Fruit fly (Drosophila melanogaster) whole organism, embryonic: ENCODE measurements around the gene Ance-2.

Source experiments
- Atf-2 ChIP-seq: fragments of 200-800 bp; sonication (Bioruptor generic); optimal IDR thresholded peaks from 2 replicates; lab custom pipeline; 2016; ENCODE audit warnings: missing biosample characterization, missing genetic modification characterization
- B-H2 ChIP-seq: fragments of 200-800 bp; sonication (Bioruptor generic); optimal IDR thresholded peaks from 2 replicates; lab custom pipeline; 2018; ENCODE audit warnings: missing biosample characterization, mild to moderate bottlenecking, missing genetic modification characterization
- Bgb ChIP-seq: fragments of 200-800 bp; sonication (Bioruptor generic); IDR thresholded peaks from 2 replicates; pipeline ENCODE4 v1.3.6; 2022; ENCODE audit warnings: missing biosample characterization, missing genetic modification characterization; ENCODE audit not compliant: partially characterized antibody
- CG11093 ChIP-seq: fragments of 200-800 bp; sonication (Bioruptor generic); IDR thresholded peaks from 3 replicates; pipeline ENCODE4 v1.3.6; 2022; ENCODE audit warnings: missing biosample characterization, missing genetic modification characterization
- CG11504 ChIP-seq: fragments of 200-800 bp; sonication (Bioruptor generic); optimal IDR thresholded peaks from 3 replicates; lab custom pipeline; 2019; ENCODE audit warnings: missing biosample characterization, mild to moderate bottlenecking, missing genetic modification characterization, moderate library complexity
- CG12155 ChIP-seq: fragments of 200-800 bp; sonication (Bioruptor generic); optimal IDR thresholded peaks from 3 replicates; lab custom pipeline; 2016; ENCODE audit warnings: missing biosample characterization, missing genetic modification characterization
- CG12769 ChIP-seq: fragments of 200-800 bp; sonication (Bioruptor generic); optimal IDR thresholded peaks from 2 replicates; lab custom pipeline; 2019; ENCODE audit warnings: missing biosample characterization, mild to moderate bottlenecking, missing genetic modification characterization, moderate library complexity
- CG12942 ChIP-seq: fragments of 200-800 bp; sonication (Bioruptor generic); optimal IDR thresholded peaks from 3 replicates; lab custom pipeline; 2016; ENCODE audit warnings: missing biosample characterization, missing genetic modification characterization
- CG13894 ChIP-seq: fragments of 200-800 bp; sonication (Bioruptor generic); optimal IDR thresholded peaks from 3 replicates; lab custom pipeline; 2018; ENCODE audit warnings: missing biosample characterization, mild to moderate bottlenecking, missing genetic modification characterization, moderate library complexity
- CG14441 ChIP-seq: fragments of 200-800 bp; sonication (Bioruptor generic); IDR thresholded peaks from 2 replicates; pipeline ENCODE4 v1.3.6; 2022; ENCODE audit warnings: missing biosample characterization, missing genetic modification characterization
- CG17186 ChIP-seq: fragments of 200-800 bp; sonication (Bioruptor generic); optimal IDR thresholded peaks from 3 replicates; lab custom pipeline; 2017; ENCODE audit warnings: missing biosample characterization, missing genetic modification reagents, missing genetic modification characterization
- CG33213 ChIP-seq: fragments of 200-800 bp; sonication (Bioruptor generic); optimal IDR thresholded peaks from 3 replicates; lab custom pipeline; 2016; ENCODE audit warnings: missing biosample characterization, missing genetic modification characterization
- CG4282 ChIP-seq: fragments of 200-800 bp; sonication (Bioruptor generic); optimal IDR thresholded peaks from 2 replicates; lab custom pipeline; 2016; ENCODE audit warnings: missing biosample characterization, missing genetic modification characterization
- CG4424 ChIP-seq: fragments of 200-800 bp; sonication (Bioruptor generic); optimal IDR thresholded peaks from 3 replicates; lab custom pipeline; 2016; ENCODE audit warnings: missing biosample characterization, missing genetic modification characterization
- CG6175 ChIP-seq: fragments of 200-800 bp; sonication (Bioruptor generic); IDR thresholded peaks from 3 replicates; pipeline ENCODE4 v1.3.6; 2022; ENCODE audit warnings: missing biosample characterization, missing genetic modification characterization
- CG8089 ChIP-seq: fragments of 200-800 bp; sonication (Bioruptor generic); optimal IDR thresholded peaks from 3 replicates; lab custom pipeline; 2016; ENCODE audit warnings: missing biosample characterization, missing genetic modification characterization
- CG8359 ChIP-seq: fragments of 200-800 bp; sonication (Bioruptor generic); optimal IDR thresholded peaks from 2 replicates; lab custom pipeline; 2017; ENCODE audit warnings: missing biosample characterization, mild to moderate bottlenecking, missing genetic modification characterization, borderline replicate concordance
- CG9215 ChIP-seq: fragments of 200-800 bp; sonication (Bioruptor generic); IDR thresholded peaks from 2 replicates; pipeline ENCODE4 v1.3.6; 2022; ENCODE audit warnings: missing biosample characterization, missing genetic modification characterization
- CHES-1-like ChIP-seq: fragments of 200-800 bp; sonication (Bioruptor generic); optimal IDR thresholded peaks from 2 replicates; lab custom pipeline; 2016; ENCODE audit warnings: missing biosample characterization, missing genetic modification characterization
- Chrac-16 ChIP-seq: fragments of 200-800 bp; sonication (Bioruptor generic); optimal IDR thresholded peaks from 3 replicates; lab custom pipeline; 2016; ENCODE audit warnings: missing biosample characterization, missing genetic modification characterization
- Doc3 ChIP-seq: fragments of 200-800 bp; sonication (Bioruptor generic); IDR thresholded peaks from 3 replicates; pipeline ENCODE4 v1.3.6; 2022; ENCODE audit warnings: missing biosample characterization, missing genetic modification characterization; ENCODE audit not compliant: partially characterized antibody
- ERR ChIP-seq: fragments of 200-800 bp; sonication (Bioruptor generic); optimal IDR thresholded peaks from 2 replicates; lab custom pipeline; 2016; ENCODE audit warnings: missing biosample characterization, missing genetic modification characterization
- Elba2 ChIP-seq: fragments of 200-800 bp; sonication (Bioruptor generic); optimal IDR thresholded peaks from 3 replicates; lab custom pipeline; 2016; ENCODE audit warnings: missing biosample characterization, missing genetic modification characterization
- Ets65A ChIP-seq: fragments of 200-800 bp; sonication (Bioruptor generic); peaks from one replicate; lab custom pipeline; 2016; ENCODE audit warnings: missing biosample characterization, missing genetic modification characterization
- Fer2 ChIP-seq: fragments of 200-800 bp; sonication (Bioruptor generic); optimal IDR thresholded peaks from 2 replicates; lab custom pipeline; 2018; ENCODE audit warnings: missing biosample characterization, mild to moderate bottlenecking, missing genetic modification characterization, moderate library complexity
- GATAe ChIP-seq: fragments of 200-800 bp; sonication (Bioruptor generic); conservative IDR thresholded peaks from 2 replicates; pipeline ENCODE4 v1.3.6; 2022; ENCODE audit warnings: missing biosample characterization, missing genetic modification characterization
- Hmr ChIP-seq: fragments of 200-800 bp; sonication (Bioruptor generic); optimal IDR thresholded peaks from 3 replicates; lab custom pipeline; 2017; ENCODE audit warnings: mild to moderate bottlenecking, missing biosample characterization, missing genetic modification reagents, missing genetic modification characterization
- Hsf ChIP-seq: fragments of 200-800 bp; sonication (Bioruptor generic); optimal IDR thresholded peaks from 3 replicates; lab custom pipeline; 2016; ENCODE audit warnings: missing biosample characterization, missing genetic modification characterization
- Meics ChIP-seq: fragments of 200-800 bp; sonication (Bioruptor generic); optimal IDR thresholded peaks from 2 replicates; lab custom pipeline; 2017; ENCODE audit warnings: missing biosample characterization, mild to moderate bottlenecking, missing genetic modification characterization
- Mes4 ChIP-seq: fragments of 200-800 bp; sonication (Bioruptor generic); optimal IDR thresholded peaks from 2 replicates; lab custom pipeline; 2016; ENCODE audit warnings: missing biosample characterization, missing genetic modification characterization
- Neu2 ChIP-seq: fragments of 200-800 bp; sonication (Bioruptor generic); optimal IDR thresholded peaks from 3 replicates; lab custom pipeline; 2016; ENCODE audit warnings: missing biosample characterization, missing genetic modification characterization, borderline replicate concordance
- Side ChIP-seq: fragments of 200-800 bp; sonication (Bioruptor generic); optimal IDR thresholded peaks from 2 replicates; lab custom pipeline; 2016; ENCODE audit warnings: missing biosample characterization, missing genetic modification characterization
- Sox100B ChIP-seq: fragments of 200-800 bp; sonication (Bioruptor generic); optimal IDR thresholded peaks from 3 replicates; lab custom pipeline; 2018; ENCODE audit warnings: missing biosample characterization, mild to moderate bottlenecking, missing genetic modification characterization
- Sry-β ChIP-seq: fragments of 200-800 bp; sonication (Bioruptor generic); optimal IDR thresholded peaks from 2 replicates; lab custom pipeline; 2018; ENCODE audit warnings: missing biosample characterization, mild to moderate bottlenecking, missing genetic modification characterization, moderate library complexity
- Sry-δ ChIP-seq: fragments of 200-800 bp; sonication (Bioruptor generic); optimal IDR thresholded peaks from 2 replicates; lab custom pipeline; 2016; ENCODE audit warnings: missing biosample characterization, missing genetic modification characterization
- YL-1 ChIP-seq: fragments of 200-800 bp; sonication (Bioruptor generic); optimal IDR thresholded peaks from 3 replicates; lab custom pipeline; 2017; ENCODE audit warnings: missing biosample characterization, mild to moderate bottlenecking, missing genetic modification characterization
- danr ChIP-seq: fragments of 200-800 bp; sonication (Bioruptor generic); IDR thresholded peaks from 2 replicates; pipeline ENCODE4 v1.3.6; 2022; ENCODE audit warnings: missing biosample characterization, missing genetic modification characterization
- ewg ChIP-seq: fragments of 200-800 bp; sonication (Bioruptor generic); optimal IDR thresholded peaks from 3 replicates; lab custom pipeline; 2017; ENCODE audit warnings: mild to moderate bottlenecking, missing biosample characterization, missing genetic modification reagents, missing genetic modification characterization
- fru ChIP-seq: fragments of >200 bp; optimal IDR thresholded peaks from 2 replicates; lab custom pipeline; 2017
- gce ChIP-seq: fragments of 200-800 bp; sonication (Bioruptor generic); IDR thresholded peaks from 3 replicates; pipeline ENCODE4 v1.3.6; 2022; ENCODE audit warnings: missing biosample characterization, missing genetic modification characterization
- gcm ChIP-seq: fragments of 200-800 bp; sonication (Bioruptor generic); optimal IDR thresholded peaks from 2 replicates; lab custom pipeline; 2019; ENCODE audit warnings: missing biosample characterization, mild to moderate bottlenecking, missing genetic modification characterization, moderate library complexity
- hth ChIP-seq: fragments of >200 bp; optimal IDR thresholded peaks from 2 replicates; lab custom pipeline; 2017; ENCODE audit warnings: inconsistent platforms
- nau ChIP-seq: fragments of 200-800 bp; sonication (Bioruptor generic); optimal IDR thresholded peaks from 3 replicates; lab custom pipeline; 2017; ENCODE audit warnings: missing biosample characterization, mild to moderate bottlenecking, missing genetic modification characterization, missing genetic modification reagents
- nerfin-1 ChIP-seq: fragments of 200-800 bp; sonication (Bioruptor generic); optimal IDR thresholded peaks from 3 replicates; lab custom pipeline; 2019; ENCODE audit warnings: missing biosample characterization, mild to moderate bottlenecking, missing genetic modification characterization, moderate library complexity
- pb ChIP-seq: fragments of 200-800 bp; sonication (Bioruptor generic); optimal IDR thresholded peaks from 3 replicates; lab custom pipeline; 2016; ENCODE audit warnings: missing biosample characterization, missing genetic modification characterization
- rib ChIP-seq: fragments of 200-800 bp; sonication (Bioruptor generic); IDR thresholded peaks from 2 replicates; pipeline ENCODE4 v1.3.6; 2022; ENCODE audit warnings: missing biosample characterization, missing genetic modification characterization
- shn ChIP-seq: fragments of 200-800 bp; sonication (Bioruptor generic); optimal IDR thresholded peaks from 3 replicates; lab custom pipeline; 2016; ENCODE audit warnings: missing biosample characterization, missing genetic modification characterization
- slou ChIP-seq: fragments of 200-800 bp; sonication (Bioruptor generic); optimal IDR thresholded peaks from 3 replicates; lab custom pipeline; 2016; ENCODE audit warnings: missing biosample characterization, missing genetic modification characterization
- slp2 ChIP-seq: fragments of 200-800 bp; sonication (Bioruptor generic); optimal IDR thresholded peaks from 2 replicates; lab custom pipeline; 2016; ENCODE audit warnings: missing biosample characterization, missing genetic modification characterization
- sug ChIP-seq: fragments of 200-800 bp; optimal IDR thresholded peaks from 2 replicates; lab custom pipeline; 2019; ENCODE audit warnings: missing biosample characterization, mild to moderate bottlenecking, missing genetic modification characterization, moderate library complexity
- trem ChIP-seq: fragments of 200-800 bp; optimal IDR thresholded peaks from 3 replicates; lab custom pipeline; 2019; ENCODE audit warnings: missing biosample characterization, mild to moderate bottlenecking, missing genetic modification characterization, moderate library complexity

Gene Ance-2

dm6 chr2L:13904331-13904911, 4.7 kb upstream of the Ance-2 start, which contains the start of gene Smg5 (continued):
- peak; percentile 97 for TF ChIP-seq slp2 (GFP tag; lab: Kevin White, UChicago)
- peak; percentile 92 for TF ChIP-seq Chrac-16 (GFP tag; lab: Kevin White, UChicago)
- TF ChIP-seq slou (GFP tag; lab: Kevin White, UChicago) = peak; percentile 81
- TF ChIP-seq CG11504 = peak; percentile 27
- peak; percentile 96 for TF ChIP-seq CG33213 (GFP tag; lab: Kevin White, UChicago)
- TF ChIP-seq CG4282 (GFP tag; lab: Kevin White, UChicago) = peak; percentile 99
- TF ChIP-seq CG12942 (GFP tag; lab: Kevin White, UChicago) = peak; percentile 96
- TF ChIP-seq Doc3 (GFP tag; lab: Robert Waterston, UW) = peak; percentile 82
- peak; percentile 82 for TF ChIP-seq Sry-δ
- peak; percentile 92 for TF ChIP-seq Mes4 (GFP tag; lab: Kevin White, UChicago)
- TF ChIP-seq Elba2 = peak; percentile 56
- TF ChIP-seq GATAe = peak; percentile 86
- TF ChIP-seq Atf-2 (GFP tag; lab: Kevin White, UChicago) = peak; percentile 95
- TF ChIP-seq ewg (GFP tag; lab: Kevin White, UChicago) = peak; percentile 97
- TF ChIP-seq Neu2 (GFP tag; lab: Kevin White, UChicago) = peak; percentile 1
- peak; percentile 95 for TF ChIP-seq Bgb (GFP tag; lab: Robert Waterston, UW)
- peak; percentile 91 for TF ChIP-seq Side
- peak; percentile 82 for TF ChIP-seq danr (GFP tag; lab: Robert Waterston, UW)
- TF ChIP-seq B-H2 (GFP tag; lab: Kevin White, UChicago) = peak; percentile 91
- peak; percentile 78 for TF ChIP-seq Fer2 (tag; lab: Kevin White, UChicago)
- peak; percentile 90 for TF ChIP-seq CG9215 (GFP tag; lab: Robert Waterston, UW)
- peak; percentile 19 for TF ChIP-seq gcm
- TF ChIP-seq pb = peak; percentile 94
- peak; percentile 90 for TF ChIP-seq sug (tag; lab: Kevin White, UChicago)
- TF ChIP-seq Hmr = peak; percentile 89
- TF ChIP-seq CG14441 = peak; percentile 95
- peak; percentile 96 for TF ChIP-seq CHES-1-like
- peak; percentile 83 for TF ChIP-seq gce (GFP tag; lab: Robert Waterston, UW)
- TF ChIP-seq shn = peak; percentile 99
- peak; percentile 92 for TF ChIP-seq CG4424 (GFP tag; lab: Kevin White, UChicago)
- no peak for TF ChIP-seq CG8359
- no peak for TF ChIP-seq nau
- TF ChIP-seq Sry-β (GFP tag; lab: Kevin White, UChicago) = peak; percentile 36
- no peak for TF ChIP-seq hth (lab: Kevin White, UChicago)
- peak; percentile 84; the same call in 2 of the 3 replicates for TF ChIP-seq CG11093 (GFP tag; lab: Robert Waterston, UW)
- TF ChIP-seq fru (lab: Kevin White, UChicago) = no peak
- TF ChIP-seq YL-1 (GFP tag; lab: Kevin White, UChicago) = peak; percentile 91
- TF ChIP-seq CG13894 (tag; lab: Kevin White, UChicago) = no peak
- TF ChIP-seq CG12769 = peak; percentile 96
- TF ChIP-seq Sox100B (GFP tag; lab: Kevin White, UChicago) = no peak
- peak; percentile 95 for TF ChIP-seq rib
- TF ChIP-seq CG8089 (GFP tag; lab: Kevin White, UChicago) = peak; percentile 96
- peak; percentile 84 for TF ChIP-seq Meics (GFP tag; lab: Kevin White, UChicago)
- TF ChIP-seq Ets65A (GFP tag; lab: Kevin White, UChicago) = peak; percentile 100
- peak; percentile 96 for TF ChIP-seq CG17186 (GFP tag; lab: Kevin White, UChicago)
- peak; percentile 84 for TF ChIP-seq ERR
- peak; percentile 78 for TF ChIP-seq trem (tag; lab: Kevin White, UChicago)
- peak; percentile 89 for TF ChIP-seq nerfin-1 (tag; lab: Kevin White, UChicago)
- peak; percentile 98 for TF ChIP-seq Hsf (GFP tag; lab: Kevin White, UChicago)
- TF ChIP-seq CG12155 (GFP tag; lab: Kevin White, UChicago) = peak; percentile 92
- TF ChIP-seq CG6175 (GFP tag; lab: Robert Waterston, UW) = peak; percentile 89
